Worm (Caenorhabditis elegans) whole organism, L3 larva: ENCODE data around the gene Y60C6A.1.

Source experiments
- R02D3.7 ChIP-seq: fragments of 150-350 bp; optimal IDR thresholded peaks from 2 replicates; lab custom pipeline; 2014; ENCODE audit warnings: missing biosample characterization, missing genetic modification characterization
- ZK546.5 ChIP-seq: sonication (generic microtip); optimal IDR thresholded peaks from 2 replicates; lab custom pipeline; 2017; ENCODE audit warnings: missing biosample characterization, missing genetic modification characterization
- ama-1 ChIP-seq: fragments of 150-350 bp; optimal IDR thresholded peaks from 2 replicates; lab custom pipeline; 2018
- ceh-16 ChIP-seq: sonication (generic microtip); optimal IDR thresholded peaks from 2 replicates; lab custom pipeline; 2017; ENCODE audit warnings: missing biosample characterization, missing genetic modification characterization
- ceh-28 ChIP-seq: fragments of 150-350 bp; optimal IDR thresholded peaks from 2 replicates; lab custom pipeline; 2014; ENCODE audit warnings: missing biosample characterization, missing genetic modification reagents, missing genetic modification characterization
- ceh-9 ChIP-seq: sonication (generic microtip); optimal IDR thresholded peaks from 2 replicates; lab custom pipeline; 2018; ENCODE audit warnings: missing biosample characterization, missing genetic modification characterization
- daf-12 ChIP-seq: fragments of 150-350 bp; optimal IDR thresholded peaks from 2 replicates; lab custom pipeline; 2014; ENCODE audit warnings: missing biosample characterization, missing genetic modification reagents, missing genetic modification characterization
- elt-2 ChIP-seq: sonication (generic microtip); optimal IDR thresholded peaks from 2 replicates; lab custom pipeline; 2016; ENCODE audit warnings: missing genetic modification reagents, mild to moderate bottlenecking, missing genetic modification characterization, missing compliant biosample characterization
- eor-1 ChIP-seq, 2 experiments: fragments of 150-350 bp; optimal IDR thresholded peaks; 2 replicates each; lab custom pipeline; 2014 to 2018; ENCODE audit warnings: missing biosample characterization in 2 of 2, missing genetic modification characterization in 2 of 2
- fkh-10 ChIP-seq: sonication (generic microtip); optimal IDR thresholded peaks from 2 replicates; lab custom pipeline; 2017; ENCODE audit warnings: missing biosample characterization, missing genetic modification reagents, missing genetic modification characterization
- hmg-11 ChIP-seq: sonication (generic microtip); optimal IDR thresholded peaks from 2 replicates; lab custom pipeline; 2016; ENCODE audit warnings: missing genetic modification characterization, missing compliant biosample characterization
- jun-1 ChIP-seq: fragments of 150-350 bp; optimal IDR thresholded peaks from 2 replicates; lab custom pipeline; 2014; ENCODE audit warnings: missing biosample characterization, missing genetic modification reagents, missing genetic modification characterization
- lin-15B ChIP-seq: fragments of 150-350 bp; optimal IDR thresholded peaks from 2 replicates; lab custom pipeline; 2014; ENCODE audit warnings: missing biosample characterization, missing genetic modification characterization
- lin-39 ChIP-seq: fragments of 150-350 bp; optimal IDR thresholded peaks from 2 replicates; lab custom pipeline; 2018; ENCODE audit warnings: missing biosample characterization, missing genetic modification reagents, missing genetic modification characterization
- lsy-12 ChIP-seq: sonication (generic microtip); optimal IDR thresholded peaks from 2 replicates; lab custom pipeline; 2016; ENCODE audit warnings: mild to moderate bottlenecking, missing genetic modification characterization, missing compliant biosample characterization
- mdl-1 ChIP-seq: fragments of 150-350 bp; optimal IDR thresholded peaks from 2 replicates; lab custom pipeline; 2014; ENCODE audit warnings: missing biosample characterization, missing genetic modification characterization
- mml-1 ChIP-seq: fragments of 150-350 bp; sonication (generic microtip); optimal IDR thresholded peaks from 3 replicates; lab custom pipeline; 2014; ENCODE audit warnings: missing biosample characterization, missing genetic modification characterization
- nfya-1 ChIP-seq: sonication (generic microtip); optimal IDR thresholded peaks from 2 replicates; lab custom pipeline; 2017; ENCODE audit warnings: missing genetic modification characterization, mild to moderate bottlenecking, missing compliant biosample characterization, antibody characterized with exemption, moderate library complexity; ENCODE audit not compliant: insufficient read depth
- nhr-12 ChIP-seq: fragments of 150-350 bp; optimal IDR thresholded peaks from 2 replicates; lab custom pipeline; 2014; ENCODE audit warnings: missing biosample characterization, missing genetic modification characterization
- nhr-237 ChIP-seq: fragments of 150-350 bp; optimal IDR thresholded peaks from 2 replicates; lab custom pipeline; 2014; ENCODE audit warnings: missing biosample characterization, missing genetic modification characterization
- nhr-25 ChIP-seq: sonication (generic microtip); optimal IDR thresholded peaks from 2 replicates; lab custom pipeline; 2017; ENCODE audit warnings: missing biosample characterization, missing genetic modification characterization
- nhr-43 ChIP-seq: sonication (generic microtip); optimal IDR thresholded peaks from 2 replicates; lab custom pipeline; 2016; ENCODE audit warnings: mild to moderate bottlenecking, missing genetic modification characterization, missing compliant biosample characterization; ENCODE audit not compliant: poor library complexity, severe bottlenecking
- nhr-67 ChIP-seq: fragments of 150-350 bp; optimal IDR thresholded peaks from 2 replicates; lab custom pipeline; 2014; ENCODE audit warnings: missing biosample characterization, missing genetic modification characterization
- pha-4 ChIP-seq: fragments of 150-350 bp; optimal IDR thresholded peaks from 2 replicates; lab custom pipeline; 2014; ENCODE audit warnings: missing biosample characterization, missing genetic modification reagents, missing genetic modification characterization
- sea-2 ChIP-seq: fragments of 150-350 bp; sonication (generic microtip); optimal IDR thresholded peaks from 4 replicates; lab custom pipeline; 2014; ENCODE audit warnings: missing biosample characterization, missing genetic modification reagents, missing genetic modification characterization
- skn-1 ChIP-seq: fragments of 150-350 bp; optimal IDR thresholded peaks from 2 replicates; lab custom pipeline; 2014; ENCODE audit warnings: missing biosample characterization, missing genetic modification characterization
- snpc-4 ChIP-seq: fragments of 150-350 bp; optimal IDR thresholded peaks from 2 replicates; lab custom pipeline; 2014; ENCODE audit warnings: missing biosample characterization, missing genetic modification characterization
- tbx-2 ChIP-seq: sonication (generic microtip); optimal IDR thresholded peaks from 2 replicates; lab custom pipeline; 2016; ENCODE audit warnings: mild to moderate bottlenecking, missing genetic modification characterization, missing compliant biosample characterization
- unc-39 ChIP-seq: sonication (generic microtip); optimal IDR thresholded peaks from 4 replicates; lab custom pipeline; 2017; ENCODE audit warnings: missing biosample characterization, missing genetic modification characterization
- zag-1 ChIP-seq: fragments of 150-350 bp; optimal IDR thresholded peaks from 2 replicates; lab custom pipeline; 2014; ENCODE audit warnings: missing biosample characterization, missing genetic modification characterization
- ztf-4 ChIP-seq: fragments of 150-350 bp; optimal IDR thresholded peaks from 2 replicates; lab custom pipeline; 2014; ENCODE audit warnings: missing biosample characterization, missing genetic modification characterization

Gene Y60C6A.1

ce11 chrV:4805847-4806246, 22.4 kb downstream of the Y60C6A.1 start, which contains the start of gene R02F11.3:
R02F11.3 (minus strand) TSS chrV:4805947.
- TF ChIP-seq nhr-67 (tag; lab: Kevin White, UChicago) (no peak), mml-1 (tag; lab: Kevin White, UChicago) (no peak), nhr-43 (tag; lab: Kevin White, UChicago) (no peak), elt-2 (no peak), mdl-1 (tag; lab: Kevin White, UChicago) (no peak), eor-1 (tag; optimal IDR thresholded peaks at IDR 0.05; lab: Kevin White, UChicago) (no peak), nhr-25 (tag; lab: Kevin White, UChicago) (no peak), ZK546.5 (no peak), unc-39 (tag; lab: Kevin White, UChicago) (no peak), ztf-4 (tag; lab: Kevin White, UChicago) (no peak), sea-2 (no peak), skn-1 (no peak), daf-12 (tag; lab: Kevin White, UChicago) (no peak)
- TF ChIP-seq, all 47 proteins: peak for 0

ce11 chrV:4806859-4807258, 23.4 kb downstream of the Y60C6A.1 start:
- TF ChIP-seq ceh-16 (tag; lab: Kevin White, UChicago) = no peak
- no peak for TF ChIP-seq fkh-10 (GFP tag; lab: Kevin White, UChicago)
- no peak for TF ChIP-seq eor-1 (tag; optimal IDR thresholded peaks at IDR 0.05; lab: Kevin White, UChicago)
- TF ChIP-seq jun-1 (tag; lab: Kevin White, UChicago) = no peak
- TF ChIP-seq nhr-25 (tag; lab: Kevin White, UChicago) = no peak
- TF ChIP-seq ceh-9 (tag; lab: Kevin White, UChicago) = no peak
- TF ChIP-seq lsy-12 (tag; lab: Kevin White, UChicago) = no peak
- no peak for TF ChIP-seq nhr-12 (tag; lab: Kevin White, UChicago)

ce11 chrV:4810653-4811052, 27.2 kb downstream of the Y60C6A.1 start:
- TF ChIP-seq nfya-1 (tag; lab: Kevin White, UChicago) (peak; percentile 63), lin-15B (tag; lab: Kevin White, UChicago) (peak; percentile 82), fkh-10 (GFP tag; lab: Kevin White, UChicago) (no peak), snpc-4 (peak; percentile 48), hmg-11 (tag; lab: Kevin White, UChicago) (peak; percentile 70), mdl-1 (tag; lab: Kevin White, UChicago) (no peak), ama-1 (lab: Kevin White, UChicago) (no peak), jun-1 (tag; lab: Kevin White, UChicago) (no peak), lin-39 (peak; percentile 56), daf-12 (tag; lab: Kevin White, UChicago) (no peak), ceh-16 (tag; lab: Kevin White, UChicago) (no peak), pha-4 (tag; lab: Kevin White, UChicago) (peak; percentile 9)
- TF ChIP-seq, all 47 proteins: peak for 6

ce11 chrV:4813825-4814224, 30.4 kb downstream of the Y60C6A.1 start:
- TF ChIP-seq R02D3.7 = no peak
- no peak for TF ChIP-seq mdl-1 (tag; lab: Kevin White, UChicago)
- peak; percentile 65 for TF ChIP-seq nfya-1 (tag; lab: Kevin White, UChicago)

- TF ChIP-seq nhr-237 (no peak), ceh-28 (tag; lab: Kevin White, UChicago) (no peak), snpc-4 (no peak), tbx-2 (tag; lab: Kevin White, UChicago) (no peak), zag-1 (tag; lab: Kevin White, UChicago) (no peak), jun-1 (tag; lab: Kevin White, UChicago) (no peak), nhr-67 (tag; lab: Kevin White, UChicago) (no peak)
- TF ChIP-seq, all 47 proteins: peak for 0
Observed at ce11 chrV:4818563-4818962, 35.1 kb downstream of the Y60C6A.1 start, which contains the start of gene ccep-97. ccep-97 (minus strand) TSS chrV:4818663.

- peak; percentile 27 for TF ChIP-seq elt-2
- peak; percentile 0 for TF ChIP-seq mdl-1 (tag; lab: Kevin White, UChicago)
- no peak for TF ChIP-seq lin-39
- peak; percentile 2 for TF ChIP-seq ama-1 (lab: Kevin White, UChicago)
- peak; percentile 16 for TF ChIP-seq nfya-1 (tag; lab: Kevin White, UChicago)
Observed at ce11 chrV:4820601-4821000, 37.2 kb downstream of the Y60C6A.1 start.
